Worm (Caenorhabditis elegans) whole organism, late embryonic: ENCODE results near the gene C27F2.9.

Experiments
- ama-1 ChIP-seq: fragments of 150-350 bp; optimal IDR thresholded peaks from 2 replicates; lab custom pipeline; 2014
- ceh-2 ChIP-seq: sonication (generic microtip); optimal IDR thresholded peaks from 2 replicates; lab custom pipeline; 2016; ENCODE audit warnings: missing genotype, missing genetic modification characterization, missing compliant biosample characterization
- ceh-22 ChIP-seq: sonication (generic microtip); optimal IDR thresholded peaks from 2 replicates; lab custom pipeline; 2017; ENCODE audit warnings: missing biosample characterization, missing genetic modification characterization
- fax-1 ChIP-seq: sonication (generic microtip); optimal IDR thresholded peaks from 2 replicates; lab custom pipeline; 2016; ENCODE audit warnings: missing genotype, missing genetic modification characterization, missing compliant biosample characterization
- fkh-10 ChIP-seq: fragments of 150-350 bp; optimal IDR thresholded peaks from 2 replicates; lab custom pipeline; 2014; ENCODE audit warnings: missing biosample characterization, missing genetic modification reagents, missing genetic modification characterization
- hlh-15 ChIP-seq: sonication (generic microtip); optimal IDR thresholded peaks from 2 replicates; lab custom pipeline; 2016; ENCODE audit warnings: missing genetic modification characterization, missing compliant biosample characterization
- hlh-8 ChIP-seq: sonication (generic microtip); optimal IDR thresholded peaks from 2 replicates; lab custom pipeline; 2016; ENCODE audit warnings: missing genotype, missing genetic modification characterization, missing compliant biosample characterization
- nhr-11 ChIP-seq: fragments of 150-350 bp; optimal IDR thresholded peaks from 2 replicates; lab custom pipeline; 2014; ENCODE audit warnings: missing biosample characterization, missing genetic modification characterization
- nhr-232 ChIP-seq: sonication (generic microtip); optimal IDR thresholded peaks from 2 replicates; lab custom pipeline; 2016; ENCODE audit warnings: missing genetic modification characterization, missing compliant biosample characterization
- pag-3 ChIP-seq: sonication (generic microtip); optimal IDR thresholded peaks from 2 replicates; lab custom pipeline; 2016; ENCODE audit warnings: missing compliant biosample characterization, missing genetic modification characterization, borderline replicate concordance
- pha-4 ChIP-seq: fragments of 150-350 bp; optimal IDR thresholded peaks from 2 replicates; lab custom pipeline; 2018; ENCODE audit warnings: missing biosample characterization, missing genetic modification reagents, missing genetic modification characterization
- pros-1 ChIP-seq: fragments of 150-350 bp; optimal IDR thresholded peaks from 2 replicates; lab custom pipeline; 2014; ENCODE audit warnings: missing biosample characterization, missing genetic modification reagents, missing genetic modification characterization
- ttx-3 ChIP-seq: sonication (generic microtip); optimal IDR thresholded peaks from 2 replicates; lab custom pipeline; 2016; ENCODE audit warnings: missing genetic modification reagents, missing genetic modification characterization, missing compliant biosample characterization
- unc-42 ChIP-seq: sonication (generic microtip); optimal IDR thresholded peaks from 2 replicates; lab custom pipeline; 2016; ENCODE audit warnings: missing genotype, missing genetic modification characterization, missing compliant biosample characterization

DNA sequence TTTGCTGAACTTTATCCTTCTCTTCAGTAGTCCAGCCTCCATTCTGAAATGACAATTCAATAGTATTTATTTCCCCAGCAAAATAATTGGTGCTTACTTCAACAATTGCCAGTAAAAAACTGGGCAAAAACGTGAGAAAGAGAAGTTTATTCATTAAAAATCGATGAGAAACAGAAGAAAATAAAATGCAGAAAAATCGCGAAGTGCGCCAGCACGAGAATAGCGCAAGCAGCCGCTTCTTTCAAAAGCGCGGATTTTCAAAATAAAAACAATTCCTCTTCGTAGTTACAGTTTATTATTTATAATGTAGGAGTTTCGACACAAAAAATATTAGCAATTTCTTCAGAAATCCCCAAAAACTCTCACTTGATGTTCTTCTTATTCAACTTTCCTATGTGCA, at the start of gene C27F2.9:
- TF ChIP-seq hlh-8 (no peak), pha-4 (tag; lab: Kevin White, UChicago) (no peak), hlh-15 (tag; lab: Kevin White, UChicago) (no peak), ama-1 (no peak), ceh-2 (tag; lab: Kevin White, UChicago) (peak; percentile 1), unc-42 (tag; lab: Kevin White, UChicago) (peak; percentile 56), nhr-11 (no peak), fax-1 (no peak), ceh-22 (tag; lab: Kevin White, UChicago) (no peak), ttx-3 (tag; lab: Kevin White, UChicago) (peak; percentile 36), pag-3 (tag; lab: Kevin White, UChicago) (no peak), nhr-232 (no peak), fkh-10 (GFP tag; lab: Kevin White, UChicago) (no peak), pros-1 (no peak)
